Fruit fly (Drosophila melanogaster): ENCODE data around the gene Cnot4.

Cnot4 gene

dm6 chr2L:10439174-10439573 lies 42.7 kb downstream of the Cnot4 start, which contains the start of gene Nse4:
Gene Nse4, plus strand, starts transcription at chr2L:10439440.
- TF ChIP-seq Mnt (GFP tag; optimal IDR thresholded peaks at IDR 0.05) = no peak
- no peak for TF ChIP-seq CG7045 (GFP tag; optimal IDR thresholded peaks at IDR 0.05)
- TF ChIP-seq pad (GFP tag; optimal IDR thresholded peaks at IDR 0.05) = no peak
- TF ChIP-seq CG7101 (tag; optimal IDR thresholded peaks at IDR 0.05) = no peak

DNA sequence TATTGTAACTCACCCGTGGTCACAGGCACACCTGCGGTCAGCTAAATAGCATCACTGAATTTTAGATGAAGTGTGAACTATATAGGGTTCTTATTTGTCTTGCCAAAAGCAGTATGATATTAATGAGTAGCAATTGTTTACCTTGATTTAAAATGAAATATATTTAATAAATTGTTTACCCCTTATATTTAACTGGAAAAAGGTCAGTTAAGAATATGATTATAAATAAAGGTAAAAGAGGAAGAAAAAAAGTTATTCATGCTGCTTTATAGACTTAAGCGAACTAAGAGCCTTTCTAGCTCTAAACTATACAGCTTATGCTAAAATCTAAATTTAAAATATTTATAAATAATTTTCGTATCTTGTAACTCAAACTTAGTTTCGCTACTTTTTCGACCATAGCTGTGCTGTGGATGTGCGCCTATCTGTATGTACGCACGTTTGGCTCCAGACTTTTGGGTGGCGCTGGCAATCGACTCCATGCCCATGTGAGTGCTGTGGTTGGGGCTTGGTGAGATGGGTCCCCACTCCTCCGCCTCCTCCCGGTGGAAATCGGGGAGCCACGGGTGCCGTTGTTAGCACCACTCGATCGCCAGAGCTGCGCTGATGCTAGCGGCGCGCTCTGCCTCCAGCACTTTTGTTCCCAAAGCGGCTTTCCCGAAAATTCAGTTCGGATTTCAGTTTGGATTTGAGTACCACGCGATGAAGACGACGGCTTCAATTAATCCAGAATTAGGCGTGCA lies 45.7 kb downstream of the Cnot4 start, which contains the start of gene loh:
loh (plus strand) TSS at position 487 of the 743 bp plus-strand sequence.
- no peak for TF ChIP-seq CG5204 (GFP tag; optimal IDR thresholded peaks at IDR 0.05)
- TF ChIP-seq CG14711 (tag; optimal IDR thresholded peaks at IDR 0.05) = no peak
- TF ChIP-seq cnc (optimal IDR thresholded peaks at IDR 0.05) = no peak
- no peak for TF ChIP-seq Crg-1 (GFP tag; optimal IDR thresholded peaks at IDR 0.05)
- no peak for TF ChIP-seq CG12768 (GFP tag; optimal IDR thresholded peaks at IDR 0.05)
- no peak for TF ChIP-seq Hr96 (GFP tag; optimal IDR thresholded peaks at IDR 0.05)
- TF ChIP-seq CG33017 (tag; optimal IDR thresholded peaks at IDR 0.05) = no peak
- no peak for TF ChIP-seq ovo (GFP tag; optimal IDR thresholded peaks at IDR 0.05)
- TF ChIP-seq bab1 (GFP tag; optimal IDR thresholded peaks at IDR 0.05) = no peak
- TF ChIP-seq CG11617 (GFP tag; optimal IDR thresholded peaks at IDR 0.05) = no peak

dm6 chr2L:10452296-10452695 lies 55.8 kb downstream of the Cnot4 start, which contains the start of gene ppk10:
Gene ppk10, minus strand, starts transcription at chr2L:10452396.
- TF ChIP-seq Crg-1 (GFP tag; optimal IDR thresholded peaks at IDR 0.05) (no peak), ovo (GFP tag; optimal IDR thresholded peaks at IDR 0.05) (no peak), Hr96 (GFP tag; optimal IDR thresholded peaks at IDR 0.05) (no peak), CG14711 (tag; optimal IDR thresholded peaks at IDR 0.05) (no peak), tj (GFP tag; optimal IDR thresholded peaks at IDR 0.05) (no peak), pad (GFP tag; optimal IDR thresholded peaks at IDR 0.05) (no peak), CG1620 (GFP tag; optimal IDR thresholded peaks at IDR 0.05) (no peak), Mnt (GFP tag; optimal IDR thresholded peaks at IDR 0.05) (no peak), Clk (GFP tag; optimal IDR thresholded peaks at IDR 0.05) (no peak), CG33017 (tag; optimal IDR thresholded peaks at IDR 0.05) (no peak), CG5204 (GFP tag; optimal IDR thresholded peaks at IDR 0.05) (no peak), CG11617 (GFP tag; optimal IDR thresholded peaks at IDR 0.05) (no peak), toe (GFP tag; optimal IDR thresholded peaks at IDR 0.05) (no peak), CG12768 (GFP tag; optimal IDR thresholded peaks at IDR 0.05) (no peak), kay (GFP tag; ENCODE audit: borderline replicate concordance) (no peak), CG7101 (tag; optimal IDR thresholded peaks at IDR 0.05) (no peak), cnc (optimal IDR thresholded peaks at IDR 0.05) (no peak), bab1 (GFP tag; optimal IDR thresholded peaks at IDR 0.05) (no peak)

Data from whole organism, adult.